Worm (Caenorhabditis elegans) whole organism, mixed stage, embryonic: Measurements from ENCODE around the gene T07D4.5.

Experiments
- M03D4.4 ChIP-seq: sonication (generic microtip); optimal IDR thresholded peaks from 2 replicates; lab custom pipeline; 2017; ENCODE audit warnings: mild to moderate bottlenecking, missing genetic modification characterization, missing compliant biosample characterization
- bed-3 ChIP-seq: fragments of 200-800 bp; sonication (Bioruptor generic); optimal IDR thresholded peaks from 3 replicates; lab custom pipeline; 2018; ENCODE audit warnings: mild to moderate bottlenecking, missing genetic modification characterization, moderate library complexity, missing compliant biosample characterization
- ceh-39 ChIP-seq: fragments of 150-350 bp; optimal IDR thresholded peaks from 2 replicates; lab custom pipeline; 2014; ENCODE audit warnings: missing biosample characterization, missing genetic modification characterization
- ceh-83 ChIP-seq: fragments of 200-800 bp; sonication (Bioruptor generic); optimal IDR thresholded peaks from 2 replicates; lab custom pipeline; 2018; ENCODE audit warnings: mild to moderate bottlenecking, missing genetic modification characterization, missing compliant biosample characterization
- ces-1 ChIP-seq: fragments of 150-350 bp; optimal IDR thresholded peaks from 2 replicates; lab custom pipeline; 2014; ENCODE audit warnings: missing biosample characterization, missing genetic modification reagents, missing genetic modification characterization
- cnd-1 ChIP-seq: fragments of 200-800 bp; sonication (Bioruptor generic); optimal IDR thresholded peaks from 2 replicates; lab custom pipeline; 2018; ENCODE audit warnings: mild to moderate bottlenecking, missing genetic modification characterization, missing compliant biosample characterization
- drap-1 ChIP-seq: fragments of 200-800 bp; sonication (Bioruptor generic); optimal IDR thresholded peaks from 3 replicates; lab custom pipeline; 2018; ENCODE audit warnings: mild to moderate bottlenecking, missing genetic modification characterization, missing compliant biosample characterization
- elt-1 ChIP-seq: sonication (generic microtip); optimal IDR thresholded peaks from 2 replicates; lab custom pipeline; 2017; ENCODE audit warnings: missing genetic modification characterization, mild to moderate bottlenecking, missing compliant biosample characterization, antibody characterized with exemption, moderate library complexity, borderline replicate concordance; ENCODE audit not compliant: insufficient read depth
- elt-3 ChIP-seq: fragments of 150-350 bp; optimal IDR thresholded peaks from 2 replicates; lab custom pipeline; 2014; ENCODE audit warnings: missing biosample characterization, missing genetic modification characterization
- flh-1 ChIP-seq: fragments of 200-800 bp; sonication (Bioruptor generic); optimal IDR thresholded peaks from 2 replicates; lab custom pipeline; 2018; ENCODE audit warnings: mild to moderate bottlenecking, missing genetic modification characterization, moderate library complexity, missing compliant biosample characterization
- ham-2 ChIP-seq: fragments of 200-800 bp; sonication (Bioruptor generic); optimal IDR thresholded peaks from 2 replicates; lab custom pipeline; 2018; ENCODE audit warnings: mild to moderate bottlenecking, missing genetic modification characterization, missing compliant biosample characterization
- hlh-1 ChIP-seq: fragments of 150-350 bp; optimal IDR thresholded peaks from 2 replicates; lab custom pipeline; 2014; ENCODE audit warnings: missing biosample characterization, missing genetic modification reagents, missing genetic modification characterization
- lin-13 ChIP-seq: fragments of 150-350 bp; optimal IDR thresholded peaks from 2 replicates; lab custom pipeline; 2014; ENCODE audit warnings: missing biosample characterization, missing genetic modification characterization
- lin-32 ChIP-seq: fragments of 200-800 bp; sonication (Bioruptor generic); optimal IDR thresholded peaks from 2 replicates; lab custom pipeline; 2018; ENCODE audit warnings: mild to moderate bottlenecking, missing genetic modification characterization, missing compliant biosample characterization
- lsy-2 ChIP-seq: fragments of 150-350 bp; optimal IDR thresholded peaks from 2 replicates; lab custom pipeline; 2014; ENCODE audit warnings: missing biosample characterization, missing genetic modification characterization
- mep-1 ChIP-seq: fragments of 150-350 bp; optimal IDR thresholded peaks from 2 replicates; lab custom pipeline; 2017; ENCODE audit warnings: missing biosample characterization, missing genetic modification reagents, missing genetic modification characterization, inconsistent platforms
- mls-2 ChIP-seq: sonication (generic microtip); optimal IDR thresholded peaks from 2 replicates; lab custom pipeline; 2016; ENCODE audit warnings: mild to moderate bottlenecking, missing genetic modification characterization, moderate library complexity, missing compliant biosample characterization
- nhr-12 ChIP-seq: fragments of 150-350 bp; optimal IDR thresholded peaks from 2 replicates; lab custom pipeline; 2014; ENCODE audit warnings: missing biosample characterization, missing genetic modification characterization
- nhr-2 ChIP-seq: fragments of 150-350 bp; optimal IDR thresholded peaks from 2 replicates; lab custom pipeline; 2014; ENCODE audit warnings: missing biosample characterization, missing genetic modification characterization
- nhr-237 ChIP-seq: fragments of 150-350 bp; optimal IDR thresholded peaks from 2 replicates; lab custom pipeline; 2014; ENCODE audit warnings: missing biosample characterization, missing genetic modification characterization
- nhr-28 ChIP-seq: fragments of 150-350 bp; optimal IDR thresholded peaks from 2 replicates; lab custom pipeline; 2014; ENCODE audit warnings: missing biosample characterization, missing genetic modification characterization
- nhr-76 ChIP-seq: sonication (generic microtip); optimal IDR thresholded peaks from 2 replicates; lab custom pipeline; 2017; ENCODE audit warnings: missing biosample characterization, missing genetic modification characterization
- pha-4 ChIP-seq: fragments of 150-350 bp; optimal IDR thresholded peaks from 2 replicates; lab custom pipeline; 2018; ENCODE audit warnings: missing biosample characterization, missing genetic modification reagents, missing genetic modification characterization
- sem-2 ChIP-seq: fragments of 200-800 bp; sonication (Bioruptor generic); optimal IDR thresholded peaks from 2 replicates; lab custom pipeline; 2018; ENCODE audit warnings: mild to moderate bottlenecking, missing genetic modification characterization, missing compliant biosample characterization
- snpc-4 ChIP-seq: fragments of 150-350 bp; optimal IDR thresholded peaks from 2 replicates; lab custom pipeline; 2014; ENCODE audit warnings: missing biosample characterization, missing genetic modification characterization
- sptf-1 ChIP-seq: sonication (generic microtip); optimal IDR thresholded peaks from 2 replicates; lab custom pipeline; 2017; ENCODE audit warnings: mild to moderate bottlenecking, missing genetic modification characterization, moderate library complexity, missing compliant biosample characterization
- tbx-8 ChIP-seq: fragments of 200-800 bp; sonication (Bioruptor generic); optimal IDR thresholded peaks from 2 replicates; lab custom pipeline; 2018; ENCODE audit warnings: mild to moderate bottlenecking, missing genetic modification characterization, moderate library complexity, missing compliant biosample characterization
- unc-120 ChIP-seq: sonication (generic microtip); optimal IDR thresholded peaks from 2 replicates; lab custom pipeline; 2017; ENCODE audit warnings: missing genetic modification characterization, missing compliant biosample characterization; ENCODE audit not compliant: poor library complexity, severe bottlenecking
- unc-39 ChIP-seq: fragments of 150-350 bp; optimal IDR thresholded peaks from 2 replicates; lab custom pipeline; 2014; ENCODE audit warnings: missing biosample characterization, missing genetic modification characterization
- unc-62 ChIP-seq: fragments of 150-350 bp; optimal IDR thresholded peaks from 2 replicates; lab custom pipeline; 2014; ENCODE audit warnings: missing biosample characterization, missing genetic modification reagents, missing genetic modification characterization
- zip-8 ChIP-seq: fragments of 150-350 bp; optimal IDR thresholded peaks from 2 replicates; lab custom pipeline; 2014; ENCODE audit warnings: missing biosample characterization, missing genetic modification characterization

The T07D4.5 gene

DNA sequence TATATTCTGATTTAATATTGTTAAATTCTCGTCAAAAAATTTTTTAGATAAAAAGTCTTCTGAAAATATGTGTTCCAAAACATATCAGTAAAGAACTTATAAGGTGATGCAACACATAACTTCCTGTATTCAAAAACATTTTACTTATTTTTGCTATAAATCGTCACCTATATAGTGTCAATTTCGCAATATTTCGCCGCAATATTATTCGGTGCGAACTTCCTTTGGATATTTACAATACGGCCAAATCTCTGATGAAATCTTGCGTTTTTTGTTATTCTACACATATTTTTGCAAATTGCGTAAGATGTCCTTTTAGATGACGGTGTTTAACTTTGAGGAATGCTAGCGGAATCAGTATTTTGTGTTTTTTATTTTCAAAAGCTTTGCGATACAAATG lies 37.3 kb upstream of the T07D4.5 start:
- TF ChIP-seq mep-1 (no peak), unc-120 (no peak), unc-62 (GFP tag; lab: Kevin White, UChicago) (no peak), bed-3 (GFP tag; lab: Kevin White, UChicago) (no peak), nhr-237 (no peak), drap-1 (no peak), unc-39 (no peak), lsy-2 (tag; lab: Kevin White, UChicago) (no peak), tbx-8 (GFP tag; lab: Kevin White, UChicago) (no peak), M03D4.4 (no peak)

DNA sequence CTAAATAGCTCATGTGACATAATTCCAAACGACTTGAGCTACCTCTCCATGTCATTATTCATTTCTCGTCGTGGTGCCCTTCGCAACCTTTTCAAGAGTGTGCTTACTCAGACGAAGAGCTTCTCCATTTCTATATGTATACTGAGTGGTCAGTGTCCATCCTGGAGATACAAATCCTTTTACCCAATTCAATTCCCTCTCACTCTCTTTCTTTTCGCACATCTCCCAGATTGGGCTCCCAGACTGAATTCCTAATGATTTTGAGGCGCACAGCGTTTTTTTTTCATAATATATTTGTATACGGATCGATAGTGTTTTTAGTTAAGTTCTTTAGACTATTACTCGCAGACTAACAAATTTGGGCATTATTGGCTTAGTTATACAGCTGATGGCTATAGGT lies 36.8 kb upstream of the T07D4.5 start:
- TF ChIP-seq ces-1 (GFP tag; lab: Kevin White, UChicago) (peak; percentile 77), cnd-1 (no peak), ham-2 (GFP tag; lab: Kevin White, UChicago) (no peak)

DNA sequence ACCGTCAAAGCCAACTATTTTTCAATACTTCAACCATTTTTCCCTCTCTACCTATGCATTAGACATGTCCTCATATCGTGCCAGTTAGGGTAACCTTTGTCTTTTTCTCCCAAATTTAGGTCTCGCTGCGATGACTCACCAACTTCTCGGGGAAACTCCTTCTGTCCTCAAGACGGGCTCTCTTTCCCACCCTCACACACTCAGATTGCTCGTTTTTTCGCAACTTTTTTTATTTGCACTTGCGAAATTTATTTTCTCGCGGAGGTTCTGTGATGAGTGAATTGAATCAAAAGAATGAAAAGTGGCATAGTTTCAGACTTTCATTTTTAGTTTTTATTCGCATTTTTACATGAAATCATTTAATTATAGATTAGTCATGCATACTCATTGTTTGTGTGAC lies 36.2 kb upstream of the T07D4.5 start:
- TF ChIP-seq lsy-2 (tag; lab: Kevin White, UChicago) (no peak), ceh-83 (GFP tag; lab: Kevin White, UChicago) (no peak), flh-1 (no peak), pha-4 (tag; lab: Kevin White, UChicago) (no peak), sem-2 (GFP tag; lab: Kevin White, UChicago) (no peak), unc-62 (GFP tag; lab: Kevin White, UChicago) (no peak), elt-3 (tag; lab: Kevin White, UChicago) (no peak), ham-2 (GFP tag; lab: Kevin White, UChicago) (no peak), nhr-237 (no peak), lin-13 (tag; lab: Kevin White, UChicago) (no peak), unc-39 (no peak), ces-1 (GFP tag; lab: Kevin White, UChicago) (no peak), cnd-1 (no peak), nhr-76 (tag; lab: Kevin White, UChicago) (no peak), nhr-12 (no peak), mls-2 (tag; lab: Kevin White, UChicago) (no peak), bed-3 (GFP tag; lab: Kevin White, UChicago) (no peak)

DNA sequence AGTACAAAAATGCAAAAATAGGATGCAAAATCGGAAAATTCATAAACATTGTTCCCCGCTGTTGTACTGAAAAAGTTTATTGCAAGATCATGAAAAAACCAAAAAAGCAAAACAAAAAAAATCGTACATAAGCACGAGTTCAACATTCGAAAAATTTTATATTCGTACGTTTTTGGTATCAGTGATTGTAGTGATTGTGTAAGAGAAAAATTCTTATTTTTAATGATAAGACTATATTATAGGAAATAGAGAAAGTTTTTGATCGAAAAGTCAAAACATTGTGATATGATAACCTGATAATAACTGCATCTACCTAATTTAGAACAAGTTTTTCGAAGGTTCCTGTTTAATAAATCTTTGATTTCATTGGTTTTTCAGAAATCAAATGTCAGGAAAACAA lies 33.2 kb upstream of the T07D4.5 start:
- TF ChIP-seq hlh-1, result no peak
- TF ChIP-seq ham-2 (GFP tag; lab: Kevin White, UChicago), result no peak
- no peak for TF ChIP-seq lin-13 (tag; lab: Kevin White, UChicago)
- TF ChIP-seq bed-3 (GFP tag; lab: Kevin White, UChicago), result no peak
- TF ChIP-seq lsy-2 (tag; lab: Kevin White, UChicago), result no peak
- no peak for TF ChIP-seq zip-8 (tag; lab: Kevin White, UChicago)
- TF ChIP-seq unc-62 (GFP tag; lab: Kevin White, UChicago), result no peak
- TF ChIP-seq ceh-83 (GFP tag; lab: Kevin White, UChicago), result no peak
- no peak for TF ChIP-seq cnd-1

DNA sequence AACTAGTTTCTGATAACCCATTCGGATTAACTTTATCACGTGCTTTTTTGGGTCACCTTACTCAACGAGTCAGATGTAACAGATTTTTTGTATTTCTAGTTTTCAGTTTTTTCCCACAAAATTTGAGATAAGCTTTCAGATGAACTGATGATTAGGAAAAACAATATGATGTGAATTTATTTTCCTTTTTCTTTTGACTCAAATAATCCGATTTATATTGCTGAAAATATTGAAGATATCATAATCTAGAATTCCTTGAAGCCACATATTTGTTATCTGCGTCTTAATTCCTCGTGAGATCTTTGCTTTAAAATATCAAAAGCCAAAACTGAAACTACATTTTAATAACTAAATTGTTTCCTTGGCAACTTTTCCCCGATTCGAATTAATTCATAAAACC lies 32.5 kb upstream of the T07D4.5 start:
- TF ChIP-seq elt-1 (tag; lab: Kevin White, UChicago) (no peak), unc-62 (GFP tag; lab: Kevin White, UChicago) (no peak), drap-1 (no peak), ceh-39 (tag; lab: Kevin White, UChicago) (no peak), nhr-76 (tag; lab: Kevin White, UChicago) (no peak), nhr-2 (tag; lab: Kevin White, UChicago) (no peak)

DNA sequence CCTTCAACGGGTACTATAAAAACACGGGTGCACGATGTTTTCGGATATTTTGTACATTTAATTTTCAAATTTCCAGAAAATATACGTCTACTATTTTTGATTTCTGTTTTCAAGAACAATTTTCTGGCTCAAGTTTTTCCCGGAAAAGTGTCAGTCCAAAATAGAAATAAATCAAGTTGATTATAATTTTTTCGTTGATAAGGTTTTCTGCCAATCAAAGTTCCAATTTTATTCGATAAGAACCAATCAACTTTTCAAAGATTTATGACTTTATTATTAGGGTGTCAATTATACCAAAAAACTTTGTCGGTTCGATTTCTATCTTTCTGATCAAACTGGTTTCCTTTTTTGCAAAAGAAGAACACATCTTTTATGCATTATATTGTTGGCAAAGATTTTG lies 30.5 kb upstream of the T07D4.5 start:
- no peak for TF ChIP-seq nhr-76 (tag; lab: Kevin White, UChicago)
- no peak for TF ChIP-seq sptf-1 (tag; lab: Kevin White, UChicago)
- no peak for TF ChIP-seq sem-2 (GFP tag; lab: Kevin White, UChicago)
- TF ChIP-seq cnd-1, result no peak
- no peak for TF ChIP-seq nhr-12
- no peak for TF ChIP-seq tbx-8 (GFP tag; lab: Kevin White, UChicago)
- no peak for TF ChIP-seq pha-4 (tag; lab: Kevin White, UChicago)
- no peak for TF ChIP-seq nhr-28 (tag; lab: Kevin White, UChicago)
- no peak for TF ChIP-seq nhr-237
- no peak for TF ChIP-seq M03D4.4
- TF ChIP-seq snpc-4 (tag; lab: Kevin White, UChicago), result no peak
- TF ChIP-seq ham-2 (GFP tag; lab: Kevin White, UChicago), result no peak
- no peak for TF ChIP-seq lin-32 (GFP tag; lab: Kevin White, UChicago)
- no peak for TF ChIP-seq lin-13 (tag; lab: Kevin White, UChicago)
- no peak for TF ChIP-seq mep-1
- no peak for TF ChIP-seq nhr-2 (tag; lab: Kevin White, UChicago)
- no peak for TF ChIP-seq elt-1 (tag; lab: Kevin White, UChicago)
- no peak for TF ChIP-seq mls-2 (tag; lab: Kevin White, UChicago)
- TF ChIP-seq lsy-2 (tag; lab: Kevin White, UChicago), result no peak
- TF ChIP-seq, all 35 proteins: peak for 0
